Fruit fly (Drosophila melanogaster): ENCODE results near the gene CG2656.
A peak's percentile ranks its signal among the peaks of the same experiment; 100 is the strongest.

CG2656 gene

dm6 chr3R:7108589-7109312 is 35.8 kb upstream of the CG2656 start:
- TF ChIP-seq tj (GFP tag; optimal IDR thresholded peaks at IDR 0.05) (peak; percentile 84), Hr96 (GFP tag; optimal IDR thresholded peaks at IDR 0.05) (peak; percentile 73), cic (GFP tag; optimal IDR thresholded peaks at IDR 0.05) (no peak), CG14711 (tag; optimal IDR thresholded peaks at IDR 0.05) (peak; percentile 91), ovo (GFP tag; optimal IDR thresholded peaks at IDR 0.05) (peak; percentile 70), CG33017 (tag; optimal IDR thresholded peaks at IDR 0.05) (peak; percentile 88), CG11617 (GFP tag; optimal IDR thresholded peaks at IDR 0.05) (peak; percentile 74), CG1620 (GFP tag; optimal IDR thresholded peaks at IDR 0.05) (peak; percentile 63), Clk (GFP tag; optimal IDR thresholded peaks at IDR 0.05) (peak; percentile 57), CG12768 (GFP tag; optimal IDR thresholded peaks at IDR 0.05) (peak; percentile 47), CG7045 (GFP tag; optimal IDR thresholded peaks at IDR 0.05) (peak; percentile 84), kay (GFP tag; ENCODE audit: borderline replicate concordance) (no peak), CG5204 (GFP tag; optimal IDR thresholded peaks at IDR 0.05) (peak; percentile 73), CG7101 (tag; optimal IDR thresholded peaks at IDR 0.05) (peak; percentile 91), bab1 (GFP tag; optimal IDR thresholded peaks at IDR 0.05) (peak; percentile 91), pad (GFP tag; optimal IDR thresholded peaks at IDR 0.05) (peak; percentile 77), Crg-1 (GFP tag; optimal IDR thresholded peaks at IDR 0.05) (peak; percentile 44), Mnt (GFP tag; optimal IDR thresholded peaks at IDR 0.05) (peak; percentile 2), toe (GFP tag; optimal IDR thresholded peaks at IDR 0.05) (peak; percentile 51), cnc (optimal IDR thresholded peaks at IDR 0.05) (no peak)

- TF ChIP-seq Hr96 (GFP tag; optimal IDR thresholded peaks at IDR 0.05): no peak
- no peak for TF ChIP-seq Mnt (GFP tag; optimal IDR thresholded peaks at IDR 0.05)
- TF ChIP-seq CG12768 (GFP tag; optimal IDR thresholded peaks at IDR 0.05): no peak
Measured at dm6 chr3R:7109760-7110303, 34.7 kb upstream of the CG2656 start.

dm6 chr3R:7111206-7111858 is 33.2 kb upstream of the CG2656 start:
- no peak for TF ChIP-seq CG14711 (tag; optimal IDR thresholded peaks at IDR 0.05)
- no peak for TF ChIP-seq bab1 (GFP tag; optimal IDR thresholded peaks at IDR 0.05)
- TF ChIP-seq cnc (optimal IDR thresholded peaks at IDR 0.05): no peak
- no peak for TF ChIP-seq ovo (GFP tag; optimal IDR thresholded peaks at IDR 0.05)
- TF ChIP-seq CG5204 (GFP tag; optimal IDR thresholded peaks at IDR 0.05): no peak
- no peak for TF ChIP-seq CG12768 (GFP tag; optimal IDR thresholded peaks at IDR 0.05)
- no peak for TF ChIP-seq pad (GFP tag; optimal IDR thresholded peaks at IDR 0.05)
- no peak for TF ChIP-seq Hr96 (GFP tag; optimal IDR thresholded peaks at IDR 0.05)
- no peak for TF ChIP-seq toe (GFP tag; optimal IDR thresholded peaks at IDR 0.05)
- no peak for TF ChIP-seq Mnt (GFP tag; optimal IDR thresholded peaks at IDR 0.05)
- no peak for TF ChIP-seq CG7045 (GFP tag; optimal IDR thresholded peaks at IDR 0.05)
- no peak for TF ChIP-seq tj (GFP tag; optimal IDR thresholded peaks at IDR 0.05)
- TF ChIP-seq cic (GFP tag; optimal IDR thresholded peaks at IDR 0.05): no peak
- TF ChIP-seq CG11617 (GFP tag; optimal IDR thresholded peaks at IDR 0.05): no peak
- TF ChIP-seq CG33017 (tag; optimal IDR thresholded peaks at IDR 0.05): no peak
- TF ChIP-seq CG7101 (tag; optimal IDR thresholded peaks at IDR 0.05): no peak
- TF ChIP-seq Crg-1 (GFP tag; optimal IDR thresholded peaks at IDR 0.05): no peak
- no peak for TF ChIP-seq CG1620 (GFP tag; optimal IDR thresholded peaks at IDR 0.05)

dm6 chr3R:7112977-7113376 is 31.5 kb upstream of the CG2656 start:
- no peak for TF ChIP-seq tj (GFP tag; optimal IDR thresholded peaks at IDR 0.05)
- TF ChIP-seq bab1 (GFP tag; optimal IDR thresholded peaks at IDR 0.05): no peak
- no peak for TF ChIP-seq pad (GFP tag; optimal IDR thresholded peaks at IDR 0.05)
- TF ChIP-seq Hr96 (GFP tag; optimal IDR thresholded peaks at IDR 0.05): no peak
- no peak for TF ChIP-seq CG11617 (GFP tag; optimal IDR thresholded peaks at IDR 0.05)
- no peak for TF ChIP-seq Crg-1 (GFP tag; optimal IDR thresholded peaks at IDR 0.05)

dm6 chr3R:7116511-7116910 is 28.0 kb upstream of the CG2656 start:
- TF ChIP-seq CG7045 (GFP tag; optimal IDR thresholded peaks at IDR 0.05): no peak
- TF ChIP-seq cic (GFP tag; optimal IDR thresholded peaks at IDR 0.05): no peak
- TF ChIP-seq CG12768 (GFP tag; optimal IDR thresholded peaks at IDR 0.05): no peak
- no peak for TF ChIP-seq cnc (optimal IDR thresholded peaks at IDR 0.05)
- TF ChIP-seq bab1 (GFP tag; optimal IDR thresholded peaks at IDR 0.05): no peak
- TF ChIP-seq Clk (GFP tag; optimal IDR thresholded peaks at IDR 0.05): no peak
- TF ChIP-seq kay (GFP tag; ENCODE audit: borderline replicate concordance): no peak
- TF ChIP-seq CG5204 (GFP tag; optimal IDR thresholded peaks at IDR 0.05): no peak
- no peak for TF ChIP-seq CG1620 (GFP tag; optimal IDR thresholded peaks at IDR 0.05)
- no peak for TF ChIP-seq pad (GFP tag; optimal IDR thresholded peaks at IDR 0.05)
- no peak for TF ChIP-seq toe (GFP tag; optimal IDR thresholded peaks at IDR 0.05)

dm6 chr3R:7117590-7117989 is 26.9 kb upstream of the CG2656 start, which contains the start of gene Mlp84B:
Gene Mlp84B (minus strand): TSS chr3R:7117732.
- TF ChIP-seq Hr96 (GFP tag; optimal IDR thresholded peaks at IDR 0.05): no peak
- no peak for TF ChIP-seq toe (GFP tag; optimal IDR thresholded peaks at IDR 0.05)
- TF ChIP-seq CG14711 (tag; optimal IDR thresholded peaks at IDR 0.05): no peak
- no peak for TF ChIP-seq pad (GFP tag; optimal IDR thresholded peaks at IDR 0.05)
- no peak for TF ChIP-seq kay (GFP tag; ENCODE audit: borderline replicate concordance)

Measured in whole organism, adult.